Worm (Caenorhabditis elegans) whole organism, midembryonic: ENCODE data around the gene rpc-11.

Source experiments
- T22C8.4 ChIP-seq: fragments of 200-800 bp; sonication (Bioruptor generic); IDR thresholded peaks from 2 replicates; pipeline ENCODE4 v1.3.6; 2022; ENCODE audit warnings: missing genetic modification characterization, missing compliant biosample characterization
- cog-1 ChIP-seq: sonication (generic microtip); optimal IDR thresholded peaks from 2 replicates; lab custom pipeline; 2016; ENCODE audit warnings: missing genetic modification characterization, missing compliant biosample characterization
- ref-1 ChIP-seq: fragments of 200-800 bp; sonication (Bioruptor generic); conservative IDR thresholded peaks from 2 replicates; pipeline ENCODE4 v1.3.6; 2022; ENCODE audit warnings: missing genetic modification reagents, missing genetic modification characterization, missing compliant biosample characterization

- TF ChIP-seq ref-1: no peak
- no peak for TF ChIP-seq cog-1 (tag; lab: Kevin White, UChicago)
- TF ChIP-seq T22C8.4 (GFP tag; lab: Robert Waterston, UW): peak; percentile 37; the same call in 1 of the 2 replicates
Measured at ce11 chrIV:1437625-1438024, 27.8 kb upstream of the rpc-11 start.
